Fruit fly (Drosophila melanogaster): ENCODE data around the gene Sfp36F.

DNA sequence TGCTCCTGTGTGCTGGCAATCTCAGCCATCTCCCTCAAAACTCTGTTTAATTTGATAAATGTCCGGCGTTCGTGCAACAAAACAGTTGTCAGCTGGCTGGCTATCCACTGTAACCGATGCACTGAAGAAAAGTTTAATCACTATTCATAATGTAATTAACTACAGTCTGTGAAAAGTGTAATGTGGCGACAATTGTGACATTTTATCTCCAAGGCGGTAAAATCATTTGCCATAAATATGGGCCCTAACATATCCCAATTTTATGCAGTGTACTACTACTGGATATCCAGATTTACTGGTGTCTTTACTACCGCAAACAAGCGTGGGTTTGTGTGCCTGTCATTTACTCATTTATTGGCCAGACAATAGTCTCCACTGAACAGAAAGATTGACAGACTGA is 36.4 kb downstream of the Sfp36F start:
- TF ChIP-seq h (GFP tag; optimal IDR thresholded peaks at IDR 0.05) (no peak), Myc (optimal IDR thresholded peaks at IDR 0.05) (no peak), br (GFP tag; optimal IDR thresholded peaks at IDR 0.05) (peak; percentile 2), pan (optimal IDR thresholded peaks at IDR 0.05) (no peak), sage (GFP tag; optimal IDR thresholded peaks at IDR 0.05) (no peak), jim (GFP tag; optimal IDR thresholded peaks at IDR 0.05) (no peak), psq (GFP tag; optimal IDR thresholded peaks at IDR 0.05) (no peak), HLH106 (tag; optimal IDR thresholded peaks at IDR 0.05) (no peak), dl (GFP tag; optimal IDR thresholded peaks at IDR 0.05; ENCODE audit: insufficient read depth in 1 of 2, partially characterized antibody in 2 of 2) (no peak), OdsH (GFP tag; optimal IDR thresholded peaks at IDR 0.05) (no peak)

Measured in whole organism, wandering third instar larva.